Fruit fly (Drosophila melanogaster): Measurements from ENCODE around the gene CG5126.

Gene CG5126

dm6 chr2L:1185642-1186497 lies 2.0 kb upstream of the CG5126 start, which contains the start of gene CG5001:
TSS of gene CG5001 (plus strand) at chr2L:1185757.
- TF ChIP-seq noc (tag; optimal IDR thresholded peaks at IDR 0.05) = peak; percentile 64

dm6 chr2L:1177522-1177921 lies 6.3 kb downstream of the CG5126 start, which contains the start of gene CG4896:
TSS of gene CG4896 (plus strand) at chr2L:1177690.
- no peak for TF ChIP-seq noc (tag; optimal IDR thresholded peaks at IDR 0.05)

- no peak for TF ChIP-seq noc (tag; optimal IDR thresholded peaks at IDR 0.05)
Observed at dm6 chr2L:1172704-1173107, 11.1 kb downstream of the CG5126 start, which contains the start of the genes Charon and CG4887. TSS of gene Charon (minus strand) at chr2L:1172805. TSS of gene CG4887 (plus strand) at chr2L:1173009.

dm6 chr2L:1169867-1170415 lies 13.9 kb downstream of the CG5126 start, which contains the start of the genes CG31922 and Plap:
TSS of gene CG31922 (plus strand) at chr2L:1170181.
TSS of gene Plap (minus strand) at chr2L:1170365.
- peak; percentile 72 for TF ChIP-seq noc (tag; optimal IDR thresholded peaks at IDR 0.05)

- no peak for TF ChIP-seq noc (tag; optimal IDR thresholded peaks at IDR 0.05)
Observed at dm6 chr2L:1166326-1166725, 17.5 kb downstream of the CG5126 start, which contains the start of gene CG14341. TSS of gene CG14341 (plus strand) at chr2L:1166506.

- no peak for TF ChIP-seq noc (tag; optimal IDR thresholded peaks at IDR 0.05)
Observed at dm6 chr2L:1164294-1164693, 19.5 kb downstream of the CG5126 start, which contains the start of gene IntS14. TSS of gene IntS14 (plus strand) at chr2L:1164443.

dm6 chr2L:1163538-1164143 lies 20.2 kb downstream of the CG5126 start, which contains the start of gene CG5080:
TSS of gene CG5080 (minus strand) at chr2L:1163886.
- TF ChIP-seq noc (tag; optimal IDR thresholded peaks at IDR 0.05) = no peak

- no peak for TF ChIP-seq noc (tag; optimal IDR thresholded peaks at IDR 0.05)
Observed at dm6 chr2L:1158519-1159319, 25.1 kb downstream of the CG5126 start, which contains the start of gene Tango14. TSS of gene Tango14 (plus strand) at chr2L:1158661.

- TF ChIP-seq noc (tag; optimal IDR thresholded peaks at IDR 0.05) = peak; percentile 35
Observed at dm6 chr2L:1157679-1158518, 25.9 kb downstream of the CG5126 start, which contains the start of gene capt. TSS of gene capt (minus strand) at chr2L:1158262.

dm6 chr2L:1157357-1157678 lies 26.5 kb downstream of the CG5126 start:
- TF ChIP-seq noc (tag; optimal IDR thresholded peaks at IDR 0.05) = no peak

- no peak for TF ChIP-seq noc (tag; optimal IDR thresholded peaks at IDR 0.05)
Observed at dm6 chr2L:1156592-1157249, 27.1 kb downstream of the CG5126 start.

dm6 chr2L:1152693-1153092 lies 31.1 kb downstream of the CG5126 start:
- TF ChIP-seq noc (tag; optimal IDR thresholded peaks at IDR 0.05) = no peak

dm6 chr2L:1150554-1150953 lies 33.3 kb downstream of the CG5126 start, which contains the start of the genes Tfb4 and Vps29:
TSS of gene Tfb4 (minus strand) at chr2L:1150677.
TSS of gene Vps29 (plus strand) at chr2L:1150766.
- peak; percentile 14 for TF ChIP-seq noc (tag; optimal IDR thresholded peaks at IDR 0.05)

dm6 chr2L:1147656-1148055 lies 36.2 kb downstream of the CG5126 start:
- TF ChIP-seq noc (tag; optimal IDR thresholded peaks at IDR 0.05) = no peak
